Fruit fly (Drosophila melanogaster) whole organism, embryonic: ENCODE results near the gene CG14219.

Experiments used
- Asciz ChIP-seq: fragments of 200-800 bp; sonication (Bioruptor generic); optimal IDR thresholded peaks from 2 replicates; lab custom pipeline; 2017; ENCODE audit warnings: missing biosample characterization, mild to moderate bottlenecking, missing genetic modification characterization, missing genetic modification reagents
- Blimp-1 ChIP-seq: fragments of 200-800 bp; sonication (Bioruptor generic); optimal IDR thresholded peaks from 3 replicates; lab custom pipeline; 2018; ENCODE audit warnings: missing biosample characterization, missing genetic modification characterization, mild to moderate bottlenecking, moderate library complexity, missing genetic modification reagents
- CG10366 ChIP-seq: fragments of 200-800 bp; sonication (Bioruptor generic); IDR thresholded peaks from 2 replicates; pipeline ENCODE4 v1.3.6; 2022; ENCODE audit warnings: missing biosample characterization, missing genetic modification characterization
- CG10543 ChIP-seq: fragments of 200-800 bp; sonication (Bioruptor generic); optimal IDR thresholded peaks from 3 replicates; lab custom pipeline; 2017; ENCODE audit warnings: missing biosample characterization, mild to moderate bottlenecking, missing genetic modification characterization, moderate library complexity
- CG12769 ChIP-seq: fragments of 200-800 bp; sonication (Bioruptor generic); optimal IDR thresholded peaks from 2 replicates; lab custom pipeline; 2019; ENCODE audit warnings: missing biosample characterization, mild to moderate bottlenecking, missing genetic modification characterization, moderate library complexity
- CG13123 ChIP-seq: fragments of 200-800 bp; sonication (Bioruptor generic); optimal IDR thresholded peaks from 2 replicates; lab custom pipeline; 2016; ENCODE audit warnings: missing biosample characterization, missing genetic modification characterization
- CG13287 ChIP-seq: fragments of 200-800 bp; sonication (Bioruptor generic); IDR thresholded peaks from 2 replicates; pipeline ENCODE4 v1.3.6; 2022; ENCODE audit warnings: missing biosample characterization, missing genetic modification characterization; ENCODE audit not compliant: partially characterized antibody
- CG17568 ChIP-seq: fragments of 200-800 bp; sonication (Bioruptor generic); optimal IDR thresholded peaks from 2 replicates; lab custom pipeline; 2018; ENCODE audit warnings: missing biosample characterization, mild to moderate bottlenecking, missing genetic modification characterization, moderate library complexity
- CG17802 ChIP-seq: fragments of 200-800 bp; sonication (Bioruptor generic); optimal IDR thresholded peaks from 2 replicates; lab custom pipeline; 2018; ENCODE audit warnings: missing biosample characterization, mild to moderate bottlenecking, missing genetic modification characterization, moderate library complexity
- CG18599 ChIP-seq: fragments of 200-800 bp; sonication (Bioruptor generic); optimal IDR thresholded peaks from 3 replicates; lab custom pipeline; 2017; ENCODE audit warnings: missing biosample characterization, missing genetic modification characterization, mild to moderate bottlenecking, moderate library complexity, missing genetic modification reagents
- CG18619 ChIP-seq: fragments of 200-800 bp; sonication (Bioruptor generic); optimal IDR thresholded peaks from 3 replicates; lab custom pipeline; 2017; ENCODE audit warnings: missing biosample characterization, mild to moderate bottlenecking, missing genetic modification characterization
- CG30020 ChIP-seq: fragments of 200-800 bp; optimal IDR thresholded peaks from 2 replicates; lab custom pipeline; 2019; ENCODE audit warnings: missing biosample characterization, mild to moderate bottlenecking, missing genetic modification characterization, moderate library complexity
- CG34224 ChIP-seq: fragments of 200-800 bp; sonication (Bioruptor generic); IDR thresholded peaks from 3 replicates; pipeline ENCODE4 v1.3.6; 2022; ENCODE audit warnings: missing biosample characterization, missing genetic modification characterization; ENCODE audit not compliant: partially characterized antibody
- CG4854 ChIP-seq: fragments of 200-800 bp; sonication (Bioruptor generic); optimal IDR thresholded peaks from 2 replicates; lab custom pipeline; 2016; ENCODE audit warnings: missing biosample characterization, missing genetic modification characterization, inconsistent platforms
- CG7745 ChIP-seq: fragments of 200-800 bp; sonication (Bioruptor generic); optimal IDR thresholded peaks from 2 replicates; lab custom pipeline; 2018; ENCODE audit warnings: missing biosample characterization, mild to moderate bottlenecking, missing genetic modification characterization, moderate library complexity
- Dip3 ChIP-seq: fragments of 200-800 bp; sonication (Bioruptor generic); optimal IDR thresholded peaks from 3 replicates; lab custom pipeline; 2016; ENCODE audit warnings: missing biosample characterization, missing genetic modification characterization
- Ets65A ChIP-seq: fragments of 200-800 bp; sonication (Bioruptor generic); peaks from one replicate; lab custom pipeline; 2016; ENCODE audit warnings: missing biosample characterization, missing genetic modification characterization
- HLH54F ChIP-seq: fragments of 200-800 bp; sonication (Bioruptor generic); optimal IDR thresholded peaks from 3 replicates; lab custom pipeline; 2016; ENCODE audit warnings: missing biosample characterization, missing genetic modification characterization
- Hr3 ChIP-seq: fragments of 200-800 bp; sonication (Bioruptor generic); optimal IDR thresholded peaks from 3 replicates; lab custom pipeline; 2016; ENCODE audit warnings: missing biosample characterization, missing genetic modification characterization
- Mad ChIP-seq: fragments of 200-800 bp; sonication (Bioruptor generic); optimal IDR thresholded peaks from 2 replicates; lab custom pipeline; 2016; ENCODE audit warnings: missing biosample characterization, missing genetic modification characterization
- Med ChIP-seq: fragments of 200-800 bp; sonication (Bioruptor generic); peaks from one replicate; lab custom pipeline; 2016; ENCODE audit warnings: missing biosample characterization, missing genetic modification characterization, mild to moderate bottlenecking, inconsistent platforms, moderate library complexity
- NK7.1 ChIP-seq: fragments of 200-800 bp; sonication (Bioruptor generic); optimal IDR thresholded peaks from 3 replicates; lab custom pipeline; 2016; ENCODE audit warnings: missing biosample characterization, missing genetic modification characterization
- Nf-YC ChIP-seq: fragments of 200-800 bp; optimal IDR thresholded peaks from 3 replicates; lab custom pipeline; 2019; ENCODE audit warnings: missing biosample characterization, mild to moderate bottlenecking, missing genetic modification characterization, moderate library complexity
- Opbp ChIP-seq: fragments of 200-800 bp; sonication (Bioruptor generic); IDR thresholded peaks from 3 replicates; pipeline ENCODE4 v1.3.6; 2022; ENCODE audit warnings: missing biosample characterization, missing genetic modification characterization; ENCODE audit not compliant: partially characterized antibody
- Optix ChIP-seq: fragments of 200-800 bp; sonication (Bioruptor generic); IDR thresholded peaks from 3 replicates; pipeline ENCODE4 v1.3.6; 2022; ENCODE audit warnings: missing biosample characterization, missing genetic modification characterization
- Pdp1 ChIP-seq, 2 experiments: fragments of 200-800 bp; sonication (Bioruptor generic); optimal IDR thresholded peaks; 3 replicates each; lab custom pipeline; 2016; ENCODE audit warnings: missing biosample characterization in 2 of 2, missing genetic modification characterization in 2 of 2, mild to moderate bottlenecking in 1 of 2, moderate library complexity in 1 of 2
- Rfx ChIP-seq: fragments of 200-800 bp; sonication (Bioruptor generic); IDR thresholded peaks from 2 replicates; pipeline ENCODE4 v1.3.6; 2022; ENCODE audit warnings: missing biosample characterization, missing genetic modification characterization
- Sox100B ChIP-seq: fragments of 200-800 bp; sonication (Bioruptor generic); optimal IDR thresholded peaks from 3 replicates; lab custom pipeline; 2018; ENCODE audit warnings: missing biosample characterization, mild to moderate bottlenecking, missing genetic modification characterization
- Sry-β ChIP-seq: fragments of 200-800 bp; sonication (Bioruptor generic); optimal IDR thresholded peaks from 2 replicates; lab custom pipeline; 2018; ENCODE audit warnings: missing biosample characterization, mild to moderate bottlenecking, missing genetic modification characterization, moderate library complexity
- Tbp ChIP-seq: fragments of >200 bp; optimal IDR thresholded peaks from 2 replicates; lab custom pipeline; 2018; ENCODE audit warnings: missing biosample characterization, missing genetic modification characterization
- Xbp1 ChIP-seq: fragments of 200-800 bp; sonication (Bioruptor generic); optimal IDR thresholded peaks from 3 replicates; lab custom pipeline; 2016; ENCODE audit warnings: missing biosample characterization, mild to moderate bottlenecking, missing genetic modification characterization
- ato ChIP-seq: fragments of 200-800 bp; sonication (Bioruptor generic); IDR thresholded peaks from 2 replicates; pipeline ENCODE4 v1.3.6; 2022; ENCODE audit warnings: missing biosample characterization, missing genetic modification characterization; ENCODE audit not compliant: partially characterized antibody
- btn ChIP-seq: fragments of 200-800 bp; sonication (Bioruptor generic); optimal IDR thresholded peaks from 2 replicates; lab custom pipeline; 2016; ENCODE audit warnings: missing biosample characterization, missing genetic modification characterization
- chif ChIP-seq, 2 experiments: fragments of 200-800 bp; sonication (Bioruptor generic); optimal IDR thresholded peaks; 3 replicates each; lab custom pipeline; 2016; ENCODE audit warnings: missing biosample characterization in 2 of 2, missing genetic modification characterization in 2 of 2
- chinmo ChIP-seq: fragments of 200-800 bp; sonication (Bioruptor generic); IDR thresholded peaks from 4 replicates; pipeline ENCODE4 v1.3.6; 2022; ENCODE audit warnings: missing biosample characterization, missing genetic modification characterization; ENCODE audit not compliant: partially characterized antibody
- crol ChIP-seq: fragments of 200-800 bp; sonication (Bioruptor generic); IDR thresholded peaks from 2 replicates; pipeline ENCODE4 v1.3.6; 2022; ENCODE audit warnings: missing biosample characterization, missing genetic modification characterization
- eyg ChIP-seq: fragments of 200-800 bp; sonication (Bioruptor generic); optimal IDR thresholded peaks from 3 replicates; lab custom pipeline; 2016; ENCODE audit warnings: missing biosample characterization, missing genetic modification characterization
- grau ChIP-seq: fragments of 200-800 bp; optimal IDR thresholded peaks from 3 replicates; lab custom pipeline; 2019; ENCODE audit warnings: missing biosample characterization, mild to moderate bottlenecking, missing genetic modification characterization, moderate library complexity
- hbn ChIP-seq: fragments of 200-800 bp; sonication (Bioruptor generic); IDR thresholded peaks from 2 replicates; pipeline ENCODE4 v1.3.6; 2022; ENCODE audit warnings: missing biosample characterization, missing genetic modification characterization; ENCODE audit not compliant: partially characterized antibody
- pnt ChIP-seq: fragments of 200-800 bp; sonication (Bioruptor generic); optimal IDR thresholded peaks from 3 replicates; lab custom pipeline; 2016; ENCODE audit warnings: missing biosample characterization, missing genetic modification characterization
- sd ChIP-seq: fragments of 200-800 bp; sonication (Bioruptor generic); optimal IDR thresholded peaks from 3 replicates; lab custom pipeline; 2018; ENCODE audit warnings: missing biosample characterization, mild to moderate bottlenecking, missing genetic modification characterization, moderate library complexity
- shn ChIP-seq: fragments of 200-800 bp; sonication (Bioruptor generic); optimal IDR thresholded peaks from 3 replicates; lab custom pipeline; 2016; ENCODE audit warnings: missing biosample characterization, missing genetic modification characterization
- sr ChIP-seq: fragments of 200-800 bp; sonication (Bioruptor generic); IDR thresholded peaks from 3 replicates; pipeline ENCODE4 v1.3.6; 2022; ENCODE audit warnings: missing biosample characterization, missing genetic modification characterization
- tio ChIP-seq: fragments of 200-800 bp; sonication (Bioruptor generic); optimal IDR thresholded peaks from 2 replicates; lab custom pipeline; 2017; ENCODE audit warnings: missing biosample characterization, missing genetic modification characterization, inconsistent platforms
- tup ChIP-seq: fragments of 200-800 bp; sonication (Bioruptor generic); optimal IDR thresholded peaks from 2 replicates; lab custom pipeline; 2016; ENCODE audit warnings: missing biosample characterization, mild to moderate bottlenecking, missing genetic modification characterization, moderate library complexity
- unc-4 ChIP-seq: fragments of 200-800 bp; sonication (Bioruptor generic); IDR thresholded peaks from 2 replicates; pipeline ENCODE4 v1.3.6; 2022; ENCODE audit warnings: missing biosample characterization, missing genetic modification characterization; ENCODE audit not compliant: partially characterized antibody
- wor ChIP-seq: fragments of 200-800 bp; sonication (Bioruptor generic); IDR thresholded peaks from 2 replicates; pipeline ENCODE4 v1.3.6; 2022; ENCODE audit warnings: missing biosample characterization, missing genetic modification characterization

The CG14219 gene

dm6 chrX:19603953-19604352, 14.0 kb upstream of the CG14219 start (continued):
- peak; percentile 81 for TF ChIP-seq CG18599 (GFP tag; lab: Kevin White, UChicago)
- peak; percentile 52 for TF ChIP-seq Asciz (GFP tag; lab: Kevin White, UChicago)
- TF ChIP-seq Hr3 (GFP tag; lab: Kevin White, UChicago): peak; percentile 64
- peak; percentile 50 for TF ChIP-seq CG18619 (GFP tag; lab: Kevin White, UChicago)
- TF ChIP-seq CG10366 (GFP tag; lab: Robert Waterston, UW): peak; percentile 88
- TF ChIP-seq Nf-YC (tag; lab: Kevin White, UChicago): peak; percentile 64
- TF ChIP-seq Xbp1 (GFP tag; lab: Kevin White, UChicago): peak; percentile 74

- TF ChIP-seq chinmo (GFP tag; lab: Robert Waterston, UW) (0 out of 4 replicates have a peak, but pooled peaks have one; percentile 64), CG13123 (GFP tag; lab: Kevin White, UChicago) (no peak), Med (GFP tag; lab: Kevin White, UChicago) (peak; percentile 40), Sox100B (GFP tag; lab: Kevin White, UChicago) (no peak), sr (GFP tag; lab: Robert Waterston, UW) (peak; percentile 87), wor (GFP tag; lab: Robert Waterston, UW) (no peak), CG10543 (peak; percentile 69), hbn (GFP tag; lab: Robert Waterston, UW) (no peak), CG13287 (GFP tag; lab: Robert Waterston, UW) (0 out of 2 replicates have a peak, but pooled peaks have one; percentile 5), CG12769 (peak; percentile 38), Opbp (GFP tag; lab: Robert Waterston, UW) (0 out of 3 replicates have a peak, but pooled peaks have one; percentile 25), Rfx (GFP tag; lab: Robert Waterston, UW) (peak; percentile 41; the same call in 1 of the 2 replicates), CG34224 (GFP tag; lab: Robert Waterston, UW) (peak; percentile 21; the same call in 1 of the 3 replicates), eyg (GFP tag; lab: Kevin White, UChicago) (no peak), CG17568 (GFP tag; lab: Kevin White, UChicago) (no peak), Pdp1 (GFP tag; optimal IDR thresholded peaks at IDR 0.05; lab: Kevin White, UChicago) (peak in 1 of 2 experiments; percentile 39), sd (tag; lab: Kevin White, UChicago) (peak; percentile 89), Tbp (no peak)
Observed at dm6 chrX:19602483-19602882, 12.5 kb upstream of the CG14219 start.

- TF ChIP-seq btn (GFP tag; lab: Kevin White, UChicago) (no peak), Opbp (GFP tag; lab: Robert Waterston, UW) (peak; percentile 94), CG30020 (tag; lab: Kevin White, UChicago) (peak; percentile 16), pnt (GFP tag; lab: Kevin White, UChicago) (no peak), crol (no peak), Optix (GFP tag; lab: Robert Waterston, UW) (no peak), CG7745 (tag; lab: Kevin White, UChicago) (no peak), Mad (peak; percentile 25), grau (tag; lab: Kevin White, UChicago) (peak; percentile 78), unc-4 (GFP tag; lab: Robert Waterston, UW) (peak; percentile 93), tio (no peak), CG4854 (no peak), Ets65A (no peak), Dip3 (GFP tag; lab: Kevin White, UChicago) (no peak), tup (GFP tag; lab: Kevin White, UChicago) (no peak), HLH54F (GFP tag; lab: Kevin White, UChicago) (no peak), NK7.1 (no peak), Blimp-1 (GFP tag; lab: Kevin White, UChicago) (no peak), Sry-β (GFP tag; lab: Kevin White, UChicago) (no peak), shn (no peak), ato (GFP tag; lab: Robert Waterston, UW) (peak; percentile 94), chif (GFP tag; optimal IDR thresholded peaks at IDR 0.05; lab: Kevin White, UChicago) (no peak), CG17802 (tag; lab: Kevin White, UChicago) (no peak)
Observed at dm6 chrX:19601644-19602043, 11.7 kb upstream of the CG14219 start, which contains the start of gene CG14220. Gene CG14220, minus strand, starts transcription at chrX:19601851.
